Worm (Caenorhabditis elegans) whole organism, L1 larva: ENCODE data around the gene Y39A1A.20.
A peak's percentile ranks its signal among the peaks of the same experiment; 100 is the strongest.

Experiments
- C16A3.4 ChIP-seq: fragments of 150-350 bp; optimal IDR thresholded peaks from 2 replicates; lab custom pipeline; 2014; ENCODE audit warnings: missing biosample characterization, missing genetic modification characterization
- C34B4.2 ChIP-seq: sonication (generic microtip); optimal IDR thresholded peaks from 2 replicates; lab custom pipeline; 2017; ENCODE audit warnings: mild to moderate bottlenecking, missing genetic modification characterization, missing compliant biosample characterization
- F16B12.6 ChIP-seq: fragments of 150-350 bp; optimal IDR thresholded peaks from 2 replicates; lab custom pipeline; 2014; ENCODE audit warnings: missing biosample characterization, missing genetic modification characterization
- aha-1 ChIP-seq: fragments of 150-350 bp; optimal IDR thresholded peaks from 2 replicates; lab custom pipeline; 2014; ENCODE audit warnings: missing biosample characterization, missing genetic modification characterization
- aly-2 ChIP-seq: fragments of 150-350 bp; optimal IDR thresholded peaks from 2 replicates; lab custom pipeline; 2014; ENCODE audit warnings: missing biosample characterization, missing genetic modification characterization
- ama-1 ChIP-seq: fragments of 150-350 bp; optimal IDR thresholded peaks from 2 replicates; lab custom pipeline; 2014
- blmp-1 ChIP-seq: fragments of 150-350 bp; optimal IDR thresholded peaks from 2 replicates; lab custom pipeline; 2014; ENCODE audit warnings: missing biosample characterization, missing genetic modification characterization
- ceh-63 ChIP-seq: fragments of 200-800 bp; sonication (Bioruptor generic); optimal IDR thresholded peaks from 2 replicates; lab custom pipeline; 2018; ENCODE audit warnings: mild to moderate bottlenecking, missing genetic modification characterization, missing compliant biosample characterization
- ceh-8 ChIP-seq: fragments of 200-800 bp; sonication (Bioruptor generic); optimal IDR thresholded peaks from 2 replicates; lab custom pipeline; 2018; ENCODE audit warnings: mild to moderate bottlenecking, missing genetic modification characterization, moderate library complexity, missing compliant biosample characterization
- ceh-82 ChIP-seq, 3 experiments: fragments of 150-350 bp in 1 of 3; sonication (generic microtip) in 2 of 3; optimal IDR thresholded peaks; 2 replicates each; lab custom pipeline; 2014 to 2017; ENCODE audit warnings: missing biosample characterization in 3 of 3, missing genetic modification characterization in 3 of 3
- ceh-88 ChIP-seq: fragments of 200-800 bp; sonication (Bioruptor generic); IDR thresholded peaks from 2 replicates; pipeline ENCODE4 v1.3.6; 2022; ENCODE audit warnings: missing genetic modification characterization, missing compliant biosample characterization
- ceh-90 ChIP-seq: sonication (generic microtip); optimal IDR thresholded peaks from 2 replicates; lab custom pipeline; 2016; ENCODE audit warnings: missing genetic modification characterization, missing compliant biosample characterization
- dpl-1 ChIP-seq, 3 experiments: fragments of 150-350 bp in 2 of 3; sonication (generic microtip) in 1 of 3; optimal IDR thresholded peaks; 2 replicates each; lab custom pipeline; 2014 to 2017; ENCODE audit warnings: missing biosample characterization in 3 of 3, missing genetic modification characterization in 3 of 3, missing genetic modification reagents in 3 of 3
- efl-1 ChIP-seq, 4 experiments: fragments of 150-350 bp; optimal IDR thresholded peaks in 3 of 4; peaks in 1 of 4; 1 replicate in 1 of 4; 2 replicates in 3 of 4; lab custom pipeline; 2014; ENCODE audit warnings: missing biosample characterization in 2 of 4, missing genetic modification characterization in 2 of 4, missing genetic modification reagents in 2 of 4
- efl-3 ChIP-seq: fragments of 200-800 bp; sonication (Bioruptor generic); optimal IDR thresholded peaks from 2 replicates; lab custom pipeline; 2018; ENCODE audit warnings: mild to moderate bottlenecking, missing genetic modification characterization, missing compliant biosample characterization
- egl-13 ChIP-seq: sonication (generic microtip); optimal IDR thresholded peaks from 2 replicates; lab custom pipeline; 2016; ENCODE audit warnings: missing genotype, missing genetic modification reagents, missing genetic modification characterization, missing compliant biosample characterization
- egl-27 ChIP-seq, 2 experiments: fragments of 150-350 bp in 1 of 2; sonication (generic microtip); optimal IDR thresholded peaks; 3 replicates each; lab custom pipeline; 2017 to 2018; ENCODE audit warnings: missing biosample characterization in 2 of 2, missing genetic modification characterization in 2 of 2, missing genetic modification reagents in 2 of 2
- ets-5 ChIP-seq: fragments of 200-800 bp; sonication (Bioruptor generic); IDR thresholded peaks from 2 replicates; pipeline ENCODE4 v1.3.6; 2022; ENCODE audit warnings: missing genetic modification characterization, missing compliant biosample characterization
- fkh-4 ChIP-seq: sonication (generic microtip); optimal IDR thresholded peaks from 2 replicates; lab custom pipeline; 2016; ENCODE audit warnings: missing compliant biosample characterization, missing genetic modification characterization, borderline replicate concordance
- fkh-8 ChIP-seq: sonication (generic microtip); optimal IDR thresholded peaks from 2 replicates; lab custom pipeline; 2016; ENCODE audit warnings: mild to moderate bottlenecking, missing genetic modification characterization, missing compliant biosample characterization
- fos-1 ChIP-seq: fragments of 150-350 bp; optimal IDR thresholded peaks from 2 replicates; lab custom pipeline; 2014; ENCODE audit warnings: missing biosample characterization, missing genetic modification characterization
- hpl-2 ChIP-seq: fragments of 150-350 bp; optimal IDR thresholded peaks from 2 replicates; lab custom pipeline; 2014; ENCODE audit warnings: missing biosample characterization, missing genetic modification reagents, missing genetic modification characterization
- isw-1 ChIP-seq: fragments of 200-800 bp; sonication (Bioruptor generic); IDR thresholded peaks from 2 replicates; pipeline ENCODE4 v1.3.6; 2022; ENCODE audit warnings: missing genetic modification characterization, missing compliant biosample characterization
- jun-1 ChIP-seq: fragments of 150-350 bp; optimal IDR thresholded peaks from 2 replicates; lab custom pipeline; 2014; ENCODE audit warnings: missing biosample characterization, missing genetic modification reagents, missing genetic modification characterization
- lin-13 ChIP-seq: fragments of 150-350 bp; optimal IDR thresholded peaks from 2 replicates; lab custom pipeline; 2014; ENCODE audit warnings: missing biosample characterization, missing genetic modification reagents, missing genetic modification characterization
- lin-14 ChIP-seq: fragments of 200-800 bp; sonication (Bioruptor generic); optimal IDR thresholded peaks from 2 replicates; lab custom pipeline; 2018; ENCODE audit warnings: mild to moderate bottlenecking, missing genetic modification characterization, moderate library complexity, missing compliant biosample characterization
- lin-15B ChIP-seq: fragments of 150-350 bp; sonication (generic microtip); optimal IDR thresholded peaks from 3 replicates; lab custom pipeline; 2014; ENCODE audit warnings: missing biosample characterization, missing genetic modification characterization
- lin-35 ChIP-seq, 2 experiments: fragments of 150-350 bp; optimal IDR thresholded peaks; 2 replicates each; lab custom pipeline; 2014; ENCODE audit warnings: missing biosample characterization in 2 of 2, missing genetic modification characterization in 2 of 2, missing genetic modification reagents in 2 of 2
- lin-39 ChIP-seq: fragments of 150-350 bp; optimal IDR thresholded peaks from 2 replicates; lab custom pipeline; 2014; ENCODE audit warnings: missing biosample characterization, missing genetic modification reagents, missing genetic modification characterization
- mef-2 ChIP-seq: fragments of 150-350 bp; optimal IDR thresholded peaks from 2 replicates; lab custom pipeline; 2014; ENCODE audit warnings: missing biosample characterization, missing genetic modification characterization
- nhr-20 ChIP-seq: sonication (generic microtip); optimal IDR thresholded peaks from 2 replicates; lab custom pipeline; 2016; ENCODE audit warnings: mild to moderate bottlenecking, missing genetic modification characterization, missing compliant biosample characterization
- nhr-237 ChIP-seq: fragments of 150-350 bp; optimal IDR thresholded peaks from 2 replicates; lab custom pipeline; 2014; ENCODE audit warnings: missing biosample characterization, missing genetic modification characterization
- nhr-28 ChIP-seq: fragments of 150-350 bp; optimal IDR thresholded peaks from 2 replicates; lab custom pipeline; 2014; ENCODE audit warnings: missing biosample characterization, missing genetic modification characterization
- nhr-76 ChIP-seq: sonication (generic microtip); optimal IDR thresholded peaks from 2 replicates; lab custom pipeline; 2017; ENCODE audit warnings: missing biosample characterization, missing genetic modification characterization
- nhr-84 ChIP-seq: sonication (generic microtip); optimal IDR thresholded peaks from 2 replicates; lab custom pipeline; 2017; ENCODE audit warnings: missing biosample characterization, missing genetic modification characterization
- nhr-85 ChIP-seq: sonication (generic microtip); peaks from one replicate; lab custom pipeline; 2016; ENCODE audit warnings: missing genetic modification characterization, inconsistent platforms, missing compliant biosample characterization
- pag-3 ChIP-seq: sonication (generic microtip); optimal IDR thresholded peaks from 2 replicates; lab custom pipeline; 2017; ENCODE audit warnings: missing genetic modification characterization, mild to moderate bottlenecking, missing compliant biosample characterization, antibody characterized with exemption, borderline replicate concordance; ENCODE audit not compliant: insufficient read depth
- pax-3 ChIP-seq: fragments of 200-800 bp; sonication (Bioruptor generic); optimal IDR thresholded peaks from 2 replicates; lab custom pipeline; 2018; ENCODE audit warnings: mild to moderate bottlenecking, missing genetic modification characterization, moderate library complexity, missing compliant biosample characterization
- pqm-1 ChIP-seq: sonication (generic microtip); optimal IDR thresholded peaks from 3 replicates; lab custom pipeline; 2017; ENCODE audit warnings: missing biosample characterization, missing genetic modification characterization
- rnt-1 ChIP-seq: sonication (generic microtip); optimal IDR thresholded peaks from 2 replicates; lab custom pipeline; 2016; ENCODE audit warnings: mild to moderate bottlenecking, missing genetic modification characterization, moderate library complexity, missing compliant biosample characterization
- skn-1 ChIP-seq: fragments of 150-350 bp; optimal IDR thresholded peaks from 2 replicates; lab custom pipeline; 2014; ENCODE audit warnings: missing biosample characterization, missing genetic modification characterization
- snu-23 ChIP-seq: sonication (generic microtip); optimal IDR thresholded peaks from 2 replicates; lab custom pipeline; 2016; ENCODE audit warnings: missing genetic modification characterization, missing compliant biosample characterization
- sptf-1 ChIP-seq: fragments of 150-350 bp; optimal IDR thresholded peaks from 2 replicates; lab custom pipeline; 2014; ENCODE audit warnings: missing biosample characterization, missing genetic modification characterization
- swsn-7 ChIP-seq: sonication (generic microtip); optimal IDR thresholded peaks from 2 replicates; lab custom pipeline; 2016; ENCODE audit warnings: missing genetic modification characterization, missing compliant biosample characterization
- tlp-1 ChIP-seq: fragments of 150-350 bp; optimal IDR thresholded peaks from 2 replicates; lab custom pipeline; 2014; ENCODE audit warnings: missing biosample characterization, missing genetic modification characterization
- unc-130 ChIP-seq: fragments of 150-350 bp; optimal IDR thresholded peaks from 2 replicates; lab custom pipeline; 2017; ENCODE audit warnings: missing biosample characterization, missing genetic modification characterization, inconsistent platforms
- unc-30 ChIP-seq: sonication (generic microtip); optimal IDR thresholded peaks from 2 replicates; lab custom pipeline; 2017; ENCODE audit warnings: missing biosample characterization, missing genetic modification characterization
- unc-86 ChIP-seq: sonication (generic microtip); optimal IDR thresholded peaks from 2 replicates; lab custom pipeline; 2016; ENCODE audit warnings: missing genetic modification characterization, missing compliant biosample characterization
- xbp-1 ChIP-seq: sonication (generic microtip); optimal IDR thresholded peaks from 2 replicates; lab custom pipeline; 2016; ENCODE audit warnings: missing genetic modification characterization, missing compliant biosample characterization
- zag-1 ChIP-seq: fragments of 150-350 bp; optimal IDR thresholded peaks from 2 replicates; lab custom pipeline; 2014; ENCODE audit warnings: missing biosample characterization, missing genetic modification characterization
- zip-4 ChIP-seq: fragments of 200-800 bp; sonication (Bioruptor generic); optimal IDR thresholded peaks from 2 replicates; lab custom pipeline; 2018; ENCODE audit warnings: mild to moderate bottlenecking, missing genetic modification characterization, moderate library complexity, missing compliant biosample characterization
- ztf-11 ChIP-seq, 2 experiments: sonication (generic microtip); optimal IDR thresholded peaks; 2 replicates each; lab custom pipeline; 2016 to 2017; ENCODE audit warnings: missing genetic modification characterization in 2 of 2, missing biosample characterization in 1 of 2, missing compliant biosample characterization in 1 of 2

The Y39A1A.20 gene

DNA sequence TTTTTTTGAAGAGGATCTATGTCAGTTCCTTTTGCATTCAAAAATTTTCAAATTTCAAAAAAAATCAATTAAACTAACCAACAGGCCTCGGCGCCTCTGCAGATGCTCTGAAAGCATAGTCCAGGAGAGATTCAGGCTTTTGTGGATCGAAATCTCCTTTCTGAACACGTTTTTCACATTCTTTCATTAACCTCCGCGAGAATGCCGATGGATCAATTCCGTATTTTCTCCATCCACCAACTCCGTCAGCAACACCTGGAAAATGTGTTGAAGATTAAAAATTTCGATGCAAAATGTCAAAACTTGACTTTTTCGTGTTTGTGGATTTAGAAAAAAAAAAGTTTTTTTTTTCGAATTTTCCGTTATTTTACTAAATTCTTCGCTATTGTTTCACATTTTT is 14.2 kb upstream of the Y39A1A.20 start:
- TF ChIP-seq zip-4 (GFP tag; lab: Kevin White, UChicago) (no peak), ceh-8 (peak; percentile 18)
- TF ChIP-seq, all 84 proteins: peak for 1

DNA sequence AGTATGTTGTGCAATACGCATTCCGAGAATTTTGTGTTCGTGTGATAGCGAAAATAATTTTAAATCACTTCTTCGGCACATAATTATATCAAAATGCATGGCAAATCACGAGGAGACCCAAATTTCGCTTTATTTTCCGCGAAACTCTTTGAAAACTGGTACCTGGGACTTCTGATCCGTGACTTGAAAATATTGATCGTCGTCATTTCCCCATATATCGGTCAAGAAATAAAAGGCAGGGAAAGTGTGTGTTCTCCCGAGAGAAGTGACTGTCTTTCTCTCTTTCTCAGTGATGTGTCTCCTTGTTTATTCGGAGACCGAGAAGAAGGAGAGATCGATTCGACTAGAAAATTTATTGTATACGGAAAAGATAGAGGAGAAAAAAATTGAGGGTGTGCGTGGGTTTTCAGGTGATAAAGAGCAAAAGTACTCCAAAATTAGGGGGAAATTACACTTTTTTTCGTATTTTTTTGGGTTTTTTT is 10.9 kb upstream of the Y39A1A.20 start, which contains the start of gene W09D10.5:
Gene W09D10.5, minus strand, starts transcription at position 345 of the 482 bp plus-strand sequence.
- TF ChIP-seq aly-2 (tag; lab: Kevin White, UChicago): no peak
- no peak for TF ChIP-seq fkh-4 (tag; lab: Kevin White, UChicago)
- TF ChIP-seq lin-14: peak; percentile 31
- no peak for TF ChIP-seq rnt-1 (tag; lab: Kevin White, UChicago)
- TF ChIP-seq xbp-1 (tag; lab: Kevin White, UChicago): no peak
- TF ChIP-seq swsn-7 (tag; lab: Kevin White, UChicago): no peak
- TF ChIP-seq C34B4.2 (tag; lab: Kevin White, UChicago): no peak
- no peak for TF ChIP-seq efl-3 (GFP tag; lab: Kevin White, UChicago)
- TF ChIP-seq nhr-76 (tag; lab: Kevin White, UChicago): no peak
- no peak for TF ChIP-seq unc-86 (tag; lab: Kevin White, UChicago)
- TF ChIP-seq C16A3.4 (tag; lab: Kevin White, UChicago): no peak
- TF ChIP-seq ets-5 (GFP tag; lab: Robert Waterston, UW): no peak
- TF ChIP-seq zag-1 (tag; lab: Kevin White, UChicago): no peak
- TF ChIP-seq egl-27 (tag; optimal IDR thresholded peaks at IDR 0.05; lab: Kevin White, UChicago): no peak
- TF ChIP-seq blmp-1 (tag; lab: Kevin White, UChicago): peak; percentile 94
- no peak for TF ChIP-seq pag-3 (tag; lab: Kevin White, UChicago)
- TF ChIP-seq jun-1 (tag; lab: Kevin White, UChicago): no peak
- TF ChIP-seq nhr-237 (tag; lab: Kevin White, UChicago): no peak
- TF ChIP-seq dpl-1 (GFP tag; optimal IDR thresholded peaks at IDR 0.05; lab: Kevin White, UChicago): no peak
- no peak for TF ChIP-seq egl-13
- peak; percentile 15 for TF ChIP-seq nhr-20 (tag; lab: Kevin White, UChicago)
- TF ChIP-seq ceh-88 (GFP tag; lab: Robert Waterston, UW): no peak
- no peak for TF ChIP-seq ceh-8
- no peak for TF ChIP-seq lin-39
- TF ChIP-seq ztf-11 (tag; optimal IDR thresholded peaks at IDR 0.05; lab: Kevin White, UChicago): no peak
- TF ChIP-seq nhr-84 (tag; lab: Kevin White, UChicago): no peak
- peak in 1 of 2 experiments; percentile 41 for TF ChIP-seq lin-35 (GFP tag; optimal IDR thresholded peaks at IDR 0.05; lab: Kevin White, UChicago)
- TF ChIP-seq ceh-90 (tag; lab: Kevin White, UChicago): no peak
- no peak for TF ChIP-seq hpl-2 (GFP tag; lab: Kevin White, UChicago)
- no peak for TF ChIP-seq lin-13 (GFP tag; lab: Kevin White, UChicago)
- TF ChIP-seq snu-23 (GFP tag; lab: Kevin White, UChicago): peak; percentile 34
- TF ChIP-seq fos-1: no peak
- no peak for TF ChIP-seq tlp-1 (tag; lab: Kevin White, UChicago)
- TF ChIP-seq pqm-1 (tag; lab: Kevin White, UChicago): no peak
- TF ChIP-seq skn-1 (tag; lab: Kevin White, UChicago): no peak
- TF ChIP-seq fkh-8 (tag; lab: Kevin White, UChicago): no peak
- peak; percentile 48 for TF ChIP-seq nhr-85 (tag; lab: Kevin White, UChicago)
- TF ChIP-seq nhr-28 (tag; lab: Kevin White, UChicago): no peak
- TF ChIP-seq F16B12.6 (tag; lab: Kevin White, UChicago): no peak
- TF ChIP-seq pax-3 (tag; lab: Kevin White, UChicago): peak; percentile 27
- TF ChIP-seq lin-15B (tag; lab: Kevin White, UChicago): no peak
- no peak for TF ChIP-seq aha-1 (tag; lab: Kevin White, UChicago)
- no peak for TF ChIP-seq ceh-63
- no peak for TF ChIP-seq unc-30 (tag; lab: Kevin White, UChicago)
- no peak for TF ChIP-seq unc-130 (tag; lab: Kevin White, UChicago)
- no peak for TF ChIP-seq mef-2 (tag; lab: Kevin White, UChicago)
- no peak for TF ChIP-seq efl-1 (optimal IDR thresholded peaks at IDR 0.05; lab: Kevin White, UChicago)
- no peak for TF ChIP-seq efl-1 (GFP tag; optimal IDR thresholded peaks at IDR 0.05 in 1 of 2; lab: Kevin White, UChicago)
- TF ChIP-seq ama-1: peak; percentile 29
- no peak for TF ChIP-seq isw-1 (GFP tag; lab: Robert Waterston, UW)
- TF ChIP-seq sptf-1: no peak
- no peak for TF ChIP-seq ceh-82 (tag; optimal IDR thresholded peaks at IDR 0.05; lab: Kevin White, UChicago)
